Fruit fly (Drosophila melanogaster) whole organism, wandering third instar larva: ENCODE data around the gene CG42833.

ENCODE experiments used
- CrebA ChIP-seq: fragments of 200-800 bp; sonication (Bioruptor generic); optimal IDR thresholded peaks from 2 replicates; lab custom pipeline; 2016; ENCODE audit warnings: missing biosample characterization, mild to moderate bottlenecking, missing genetic modification characterization, borderline replicate concordance
- Jra ChIP-seq: sonication (Bioruptor generic); optimal IDR thresholded peaks from 2 replicates; lab custom pipeline; 2016; ENCODE audit warnings: missing biosample characterization, missing genetic modification characterization
- ey ChIP-seq: fragments of 200-800 bp; sonication (Bioruptor generic); optimal IDR thresholded peaks from 2 replicates; lab custom pipeline; 2016; ENCODE audit warnings: missing biosample characterization, missing genetic modification characterization
- rgr ChIP-seq: fragments of 200-800 bp; sonication (Bioruptor generic); optimal IDR thresholded peaks from 3 replicates; lab custom pipeline; 2016; ENCODE audit warnings: missing biosample characterization, mild to moderate bottlenecking, missing genetic modification characterization

DNA sequence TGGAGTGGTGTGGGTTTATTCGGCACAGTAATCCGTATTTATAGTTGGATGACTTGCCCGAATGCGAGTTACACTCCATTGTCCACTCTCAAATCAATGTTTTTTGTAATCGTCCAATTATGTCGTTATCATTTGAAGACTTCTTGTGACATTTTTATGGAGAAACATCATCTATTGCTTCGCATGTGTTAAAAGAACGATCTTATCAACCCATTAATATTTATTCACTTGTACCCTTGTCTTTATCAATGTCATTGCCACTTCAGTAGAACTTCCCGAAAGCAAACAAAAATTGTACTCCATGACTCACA, 6.2 kb upstream of the CG42833 start:
- no peak for TF ChIP-seq Jra (GFP tag; lab: Kevin White, UChicago)
- TF ChIP-seq ey, result no peak
- TF ChIP-seq rgr (GFP tag; lab: Kevin White, UChicago), result no peak
- no peak for TF ChIP-seq CrebA
